Worm (Caenorhabditis elegans) whole organism, L4 larva: ENCODE data around the gene Y59E9AL.36.

Experiments
- D1046.2 ChIP-seq: fragments of 200-800 bp; sonication (Bioruptor generic); IDR thresholded peaks from 2 replicates; pipeline ENCODE4 v1.3.6; 2022; ENCODE audit warnings: missing genetic modification characterization, missing compliant biosample characterization
- F26F4.8 ChIP-seq: fragments of 200-800 bp; sonication (Bioruptor generic); conservative IDR thresholded peaks from 2 replicates; pipeline ENCODE4 v1.3.6; 2022; ENCODE audit warnings: missing genetic modification characterization, missing compliant biosample characterization
- F44E2.7 ChIP-seq: fragments of 200-800 bp; sonication (Bioruptor generic); IDR thresholded peaks from 2 replicates; pipeline ENCODE4 v2.1.2; 2022; ENCODE audit warnings: missing genetic modification characterization, missing compliant biosample characterization
- T20F7.1 ChIP-seq: fragments of 200-800 bp; sonication (Bioruptor generic); optimal IDR thresholded peaks from 2 replicates; lab custom pipeline; 2018; ENCODE audit warnings: mild to moderate bottlenecking, missing genetic modification characterization, missing compliant biosample characterization
- Y105C5A.15 ChIP-seq: fragments of 200-800 bp; sonication (Bioruptor generic); IDR thresholded peaks from 2 replicates; pipeline ENCODE4 v1.3.6; 2022; ENCODE audit warnings: missing genetic modification characterization, missing compliant biosample characterization
- ZK337.2 ChIP-seq: fragments of 200-800 bp; sonication (Bioruptor generic); IDR thresholded peaks from 2 replicates; pipeline ENCODE4 v1.3.6; 2022; ENCODE audit warnings: missing genetic modification reagents, missing genetic modification characterization, missing compliant biosample characterization
- aly-2 ChIP-seq: sonication (generic microtip); optimal IDR thresholded peaks from 2 replicates; lab custom pipeline; 2018; ENCODE audit warnings: missing biosample characterization, missing genetic modification characterization
- ama-1 ChIP-seq: fragments of 150-350 bp; optimal IDR thresholded peaks from 2 replicates; lab custom pipeline; 2014; ENCODE audit warnings: inconsistent platforms, mixed read lengths
- arid-1 ChIP-seq: fragments of 200-800 bp; sonication (Bioruptor generic); conservative IDR thresholded peaks from 2 replicates; pipeline ENCODE4 v1.3.6; 2022; ENCODE audit warnings: missing genetic modification reagents, missing genetic modification characterization, missing compliant biosample characterization
- attf-4 ChIP-seq: sonication (generic microtip); optimal IDR thresholded peaks from 3 replicates; lab custom pipeline; 2017; ENCODE audit warnings: missing biosample characterization, missing genetic modification characterization
- ceh-32 ChIP-seq: sonication (generic microtip); optimal IDR thresholded peaks from 2 replicates; lab custom pipeline; 2016; ENCODE audit warnings: mild to moderate bottlenecking, missing genetic modification characterization, missing compliant biosample characterization; ENCODE audit not compliant: poor library complexity
- ceh-62 ChIP-seq: sonication (generic microtip); optimal IDR thresholded peaks from 2 replicates; lab custom pipeline; 2017; ENCODE audit warnings: missing biosample characterization, missing genetic modification characterization
- ces-1 ChIP-seq: fragments of 150-350 bp; sonication (generic microtip); optimal IDR thresholded peaks from 4 replicates; lab custom pipeline; 2014; ENCODE audit warnings: missing biosample characterization, missing genetic modification reagents, missing genetic modification characterization
- cey-2 ChIP-seq: sonication (generic microtip); optimal IDR thresholded peaks from 3 replicates; lab custom pipeline; 2017; ENCODE audit warnings: missing genetic modification characterization, mild to moderate bottlenecking, missing compliant biosample characterization, antibody characterized with exemption, borderline replicate concordance; ENCODE audit not compliant: insufficient read depth
- daf-12 ChIP-seq: fragments of 150-350 bp; optimal IDR thresholded peaks from 2 replicates; lab custom pipeline; 2014; ENCODE audit warnings: missing biosample characterization, missing genetic modification reagents, missing genetic modification characterization
- dpl-1 ChIP-seq: fragments of 150-350 bp; optimal IDR thresholded peaks from 2 replicates; lab custom pipeline; 2014; ENCODE audit warnings: missing biosample characterization, missing genetic modification reagents, missing genetic modification characterization
- egl-27 ChIP-seq: sonication (generic microtip); optimal IDR thresholded peaks from 3 replicates; lab custom pipeline; 2017; ENCODE audit warnings: missing biosample characterization, missing genetic modification reagents, missing genetic modification characterization
- egl-43 ChIP-seq: fragments of 200-800 bp; sonication (Bioruptor generic); IDR thresholded peaks from 2 replicates; pipeline ENCODE4 v1.3.6; 2022; ENCODE audit warnings: missing genetic modification reagents, missing genetic modification characterization, missing compliant biosample characterization
- fkh-10 ChIP-seq: fragments of 150-350 bp; optimal IDR thresholded peaks from 2 replicates; lab custom pipeline; 2014; ENCODE audit warnings: missing biosample characterization, missing genetic modification reagents, missing genetic modification characterization
- fos-1 ChIP-seq: fragments of 150-350 bp; optimal IDR thresholded peaks from 2 replicates; lab custom pipeline; 2014; ENCODE audit warnings: missing biosample characterization, missing genetic modification characterization
- hif-1 ChIP-seq, 2 experiments: sonication (generic microtip); optimal IDR thresholded peaks; 2 replicates each; lab custom pipeline; 2016 to 2017; ENCODE audit warnings: missing compliant biosample characterization in 2 of 2, missing genetic modification characterization in 2 of 2, missing genetic modification reagents in 2 of 2, missing genotype in 2 of 2, mild to moderate bottlenecking in 1 of 2
- lim-7 ChIP-seq: fragments of 200-800 bp; sonication (Bioruptor generic); IDR thresholded peaks from 2 replicates; pipeline ENCODE4 v1.3.6; 2022; ENCODE audit warnings: missing genetic modification characterization, missing compliant biosample characterization
- lin-1 ChIP-seq: fragments of 200-800 bp; sonication (Bioruptor generic); IDR thresholded peaks from 2 replicates; pipeline ENCODE4 v1.3.6; 2022; ENCODE audit warnings: missing genetic modification reagents, missing genetic modification characterization, missing compliant biosample characterization
- madf-5 ChIP-seq, 2 experiments: fragments of 200-800 bp; sonication (Bioruptor generic); IDR thresholded peaks; 2 replicates each; pipeline ENCODE4 v1.3.6; 2022; ENCODE audit warnings: missing compliant biosample characterization in 2 of 2, missing genetic modification characterization in 2 of 2
- madf-9 ChIP-seq: fragments of 200-800 bp; sonication (Bioruptor generic); conservative IDR thresholded peaks from 2 replicates; pipeline ENCODE4 v1.3.6; 2022; ENCODE audit warnings: missing genetic modification reagents, missing genetic modification characterization, missing compliant biosample characterization
- mep-1 ChIP-seq: fragments of 150-350 bp; sonication (generic microtip); optimal IDR thresholded peaks from 3 replicates; lab custom pipeline; 2014; ENCODE audit warnings: missing biosample characterization, missing genetic modification characterization
- mes-2 ChIP-seq: sonication (generic microtip); optimal IDR thresholded peaks from 2 replicates; lab custom pipeline; 2016; ENCODE audit warnings: missing genotype, mild to moderate bottlenecking, missing genetic modification characterization, missing compliant biosample characterization; ENCODE audit not compliant: poor library complexity, severe bottlenecking
- mxl-3 ChIP-seq: fragments of 200-800 bp; sonication (Bioruptor generic); optimal IDR thresholded peaks from 2 replicates; lab custom pipeline; 2018; ENCODE audit warnings: mild to moderate bottlenecking, missing genetic modification characterization, missing compliant biosample characterization
- nhr-11 ChIP-seq: fragments of 150-350 bp; optimal IDR thresholded peaks from 2 replicates; lab custom pipeline; 2014; ENCODE audit warnings: missing biosample characterization, missing genetic modification characterization
- rbr-2 ChIP-seq: sonication (generic microtip); optimal IDR thresholded peaks from 2 replicates; lab custom pipeline; 2016; ENCODE audit warnings: missing genotype, missing genetic modification characterization, missing compliant biosample characterization
- sdz-12 ChIP-seq: fragments of 200-800 bp; sonication (Bioruptor generic); optimal IDR thresholded peaks from 2 replicates; lab custom pipeline; 2018; ENCODE audit warnings: mild to moderate bottlenecking, missing genetic modification characterization, missing compliant biosample characterization
- set-16 ChIP-seq: fragments of 200-800 bp; sonication (Bioruptor generic); IDR thresholded peaks from 2 replicates; pipeline ENCODE4 v1.3.6; 2022; ENCODE audit warnings: missing genetic modification reagents, missing genetic modification characterization, missing compliant biosample characterization
- snpc-1.2 ChIP-seq: fragments of 200-800 bp; sonication (Bioruptor generic); IDR thresholded peaks from 2 replicates; pipeline ENCODE4 v1.3.6; 2022; ENCODE audit warnings: missing genetic modification reagents, missing genetic modification characterization, missing compliant biosample characterization
- spr-3 ChIP-seq: fragments of 200-800 bp; sonication (Bioruptor generic); optimal IDR thresholded peaks from 2 replicates; lab custom pipeline; 2018; ENCODE audit warnings: mild to moderate bottlenecking, missing genetic modification characterization, missing compliant biosample characterization
- tag-97 ChIP-seq: fragments of 200-800 bp; sonication (Bioruptor generic); IDR thresholded peaks from 2 replicates; pipeline ENCODE4 v1.3.6; 2022; ENCODE audit warnings: missing genetic modification characterization, missing compliant biosample characterization
- unc-62 ChIP-seq, 3 experiments: fragments of 150-350 bp in 1 of 3; sonication (generic microtip); optimal IDR thresholded peaks in 2 of 3; peaks in 1 of 3; 1 replicate in 1 of 3; 2 replicates in 2 of 3; lab custom pipeline; 2014 to 2017; ENCODE audit warnings: missing biosample characterization in 3 of 3, missing genetic modification characterization in 3 of 3, missing genetic modification reagents in 3 of 3, missing genotype in 1 of 3
- vab-7 ChIP-seq: fragments of 200-800 bp; sonication (Bioruptor generic); IDR thresholded peaks from 2 replicates; pipeline ENCODE4 v1.3.6; 2022; ENCODE audit warnings: missing genetic modification reagents, missing genetic modification characterization, missing compliant biosample characterization
- zfp-2 ChIP-seq: sonication (generic microtip); optimal IDR thresholded peaks from 2 replicates; lab custom pipeline; 2016; ENCODE audit warnings: mild to moderate bottlenecking, missing genetic modification characterization, missing compliant biosample characterization
- zip-2 ChIP-seq: fragments of 150-350 bp; optimal IDR thresholded peaks from 2 replicates; lab custom pipeline; 2014; ENCODE audit warnings: missing biosample characterization, missing genetic modification characterization

The Y59E9AL.36 gene

ce11 chrIV:5210606-5211005, 1.3 kb upstream of the Y59E9AL.36 start (continued):
- TF ChIP-seq sdz-12 (no peak), fkh-10 (no peak)

- TF ChIP-seq dpl-1 (no peak), egl-43 (no peak), zfp-2 (tag; lab: Kevin White, UChicago) (no peak), ama-1 (lab: Kevin White, UChicago) (no peak), snpc-1.2 (GFP tag; lab: Robert Waterston, UW) (0 out of 2 replicates have a peak, but pooled peaks have one; percentile 20)
- TF ChIP-seq, all 104 proteins: peak for 1
These were observed 2.6 kb downstream of the Y59E9AL.36 start for ce11 chrIV:5206716-5207115.

- peak in 1 of 2 experiments; percentile 92 for TF ChIP-seq unc-62 (GFP tag; optimal IDR thresholded peaks at IDR 0.05 in 1 of 2; lab: Kevin White, UChicago)
- TF ChIP-seq unc-62 (tag; optimal IDR thresholded peaks at IDR 0.05; lab: Kevin White, UChicago) = no peak
- TF ChIP-seq set-16 = no peak
- TF ChIP-seq, all 104 proteins: peak for 1
These were observed 4.7 kb downstream of the Y59E9AL.36 start, which contains the start of gene tni-4 for ce11 chrIV:5204573-5204972. Gene tni-4 (plus strand): TSS chrIV:5204591.

ce11 chrIV:5202575-5202974, 6.7 kb downstream of the Y59E9AL.36 start:
- TF ChIP-seq zip-2 (tag; lab: Kevin White, UChicago) (no peak), vab-7 (GFP tag; lab: Robert Waterston, UW) (no peak), cey-2 (tag; lab: Kevin White, UChicago) (no peak), attf-4 (tag; lab: Kevin White, UChicago) (no peak), unc-62 (GFP tag; optimal IDR thresholded peaks at IDR 0.05 in 1 of 2; lab: Kevin White, UChicago) (peak in 1 of 2 experiments; percentile 67), unc-62 (tag; optimal IDR thresholded peaks at IDR 0.05; lab: Kevin White, UChicago) (no peak), ZK337.2 (GFP tag; lab: Robert Waterston, UW) (no peak), mxl-3 (GFP tag; lab: Kevin White, UChicago) (no peak), lim-7 (GFP tag; lab: Robert Waterston, UW) (no peak)
- TF ChIP-seq, all 104 proteins: peak for 1

ce11 chrIV:5200813-5201212, 8.5 kb downstream of the Y59E9AL.36 start:
- TF ChIP-seq T20F7.1 (GFP tag; lab: Kevin White, UChicago) (no peak), D1046.2 (GFP tag; lab: Robert Waterston, UW) (no peak), dpl-1 (no peak), arid-1 (GFP tag; lab: Robert Waterston, UW) (no peak), nhr-11 (peak; percentile 43), lim-7 (GFP tag; lab: Robert Waterston, UW) (no peak), ceh-32 (tag; lab: Kevin White, UChicago) (no peak), madf-9 (GFP tag; lab: Robert Waterston, UW) (no peak)
- TF ChIP-seq, all 104 proteins: peak for 1

ce11 chrIV:5195531-5195930, 13.8 kb downstream of the Y59E9AL.36 start, which contains the start of gene gpa-18:
Gene gpa-18 (minus strand): TSS chrIV:5195631.
- TF ChIP-seq sdz-12 (no peak), Y105C5A.15 (GFP tag; lab: Robert Waterston, UW) (no peak), fos-1 (tag; lab: Kevin White, UChicago) (no peak), arid-1 (GFP tag; lab: Robert Waterston, UW) (no peak), aly-2 (no peak), F44E2.7 (GFP tag; lab: Robert Waterston, UW) (no peak), mes-2 (no peak), nhr-11 (no peak), daf-12 (no peak), ces-1 (GFP tag; lab: Kevin White, UChicago) (no peak), F26F4.8 (GFP tag; lab: Robert Waterston, UW) (no peak), mep-1 (tag; lab: Kevin White, UChicago) (no peak), rbr-2 (no peak), egl-27 (no peak), spr-3 (no peak), madf-5 (GFP tag; IDR thresholded peaks at IDR 0.05; lab: Robert Waterston, UW) (no peak), hif-1 (tag; optimal IDR thresholded peaks at IDR 0.05; lab: Kevin White, UChicago) (no peak), lin-1 (GFP tag; lab: Robert Waterston, UW) (no peak), tag-97 (GFP tag; lab: Robert Waterston, UW) (no peak), ceh-62 (tag; lab: Kevin White, UChicago) (no peak)
